Worm (Caenorhabditis elegans) whole organism, early embryonic: ENCODE data around the gene rpa-1.

ENCODE experiments used
- B0310.2 ChIP-seq: sonication (generic microtip); optimal IDR thresholded peaks from 2 replicates; lab custom pipeline; 2016; ENCODE audit warnings: mild to moderate bottlenecking, missing genetic modification characterization, missing compliant biosample characterization
- F13C5.2 ChIP-seq: sonication (generic microtip); optimal IDR thresholded peaks from 2 replicates; lab custom pipeline; 2017; ENCODE audit warnings: mild to moderate bottlenecking, missing genetic modification characterization, inconsistent platforms, missing compliant biosample characterization
- aly-1 ChIP-seq: sonication (generic microtip); optimal IDR thresholded peaks from 2 replicates; lab custom pipeline; 2016; ENCODE audit warnings: missing genetic modification characterization, missing compliant biosample characterization
- ama-1 ChIP-seq: fragments of 150-350 bp; optimal IDR thresholded peaks from 2 replicates; lab custom pipeline; 2014
- ceh-13 ChIP-seq: fragments of 200-800 bp; sonication (Bioruptor generic); optimal IDR thresholded peaks from 2 replicates; lab custom pipeline; 2018; ENCODE audit warnings: mild to moderate bottlenecking, missing genetic modification characterization, missing compliant biosample characterization
- ceh-36 ChIP-seq: sonication (generic microtip); optimal IDR thresholded peaks from 2 replicates; lab custom pipeline; 2016; ENCODE audit warnings: missing genetic modification characterization, inconsistent platforms, missing compliant biosample characterization
- ets-7 ChIP-seq: sonication (generic microtip); optimal IDR thresholded peaks from 2 replicates; lab custom pipeline; 2016; ENCODE audit warnings: missing genotype, missing genetic modification characterization, missing compliant biosample characterization
- flt-1 ChIP-seq: fragments of 200-800 bp; sonication (Bioruptor generic); IDR thresholded peaks from 2 replicates; pipeline ENCODE4 v1.3.6; 2022; ENCODE audit warnings: missing genetic modification characterization, missing compliant biosample characterization
- hmbx-1 ChIP-seq: sonication (generic microtip); optimal IDR thresholded peaks from 2 replicates; lab custom pipeline; 2016; ENCODE audit warnings: mild to moderate bottlenecking, missing genetic modification characterization, missing compliant biosample characterization
- hmg-4 ChIP-seq: fragments of 200-800 bp; sonication (Bioruptor generic); optimal IDR thresholded peaks from 2 replicates; lab custom pipeline; 2018; ENCODE audit warnings: mild to moderate bottlenecking, missing genetic modification characterization, missing compliant biosample characterization
- hnd-1 ChIP-seq: sonication (generic microtip); optimal IDR thresholded peaks from 2 replicates; lab custom pipeline; 2016; ENCODE audit warnings: missing genetic modification characterization, missing compliant biosample characterization
- pes-1 ChIP-seq: fragments of 200-800 bp; sonication (Bioruptor generic); IDR thresholded peaks from 2 replicates; pipeline ENCODE4 v1.3.6; 2022; ENCODE audit warnings: missing genetic modification reagents, missing genetic modification characterization, missing compliant biosample characterization
- scrt-1 ChIP-seq: fragments of 200-800 bp; sonication (Bioruptor generic); IDR thresholded peaks from 2 replicates; pipeline ENCODE4 v1.3.6; 2022; ENCODE audit warnings: missing genetic modification characterization, missing compliant biosample characterization
- sea-1 ChIP-seq: fragments of 200-800 bp; sonication (Bioruptor generic); conservative IDR thresholded peaks from 2 replicates; pipeline ENCODE4 v1.3.6; 2022; ENCODE audit warnings: missing genetic modification characterization, missing compliant biosample characterization
- tbx-11 ChIP-seq: fragments of 200-800 bp; sonication (Bioruptor generic); IDR thresholded peaks from 2 replicates; pipeline ENCODE4 v1.3.6; 2022; ENCODE audit warnings: missing genetic modification characterization, missing compliant biosample characterization
- tbx-37 ChIP-seq: fragments of 200-800 bp; sonication (Bioruptor generic); conservative IDR thresholded peaks from 2 replicates; pipeline ENCODE4 v1.3.6; 2022; ENCODE audit warnings: missing genetic modification reagents, missing genetic modification characterization, missing compliant biosample characterization
- tra-4 ChIP-seq: sonication (generic microtip); optimal IDR thresholded peaks from 2 replicates; lab custom pipeline; 2017; ENCODE audit warnings: missing genetic modification characterization, missing compliant biosample characterization

The rpa-1 gene

ce11 chrII:7639036-7639435, 25.3 kb upstream of the rpa-1 start:
- TF ChIP-seq ets-7 (no peak), B0310.2 (no peak), tbx-11 (GFP tag; lab: Robert Waterston, UW) (no peak), ceh-36 (tag; lab: Kevin White, UChicago) (no peak), aly-1 (no peak), hmg-4 (GFP tag; lab: Kevin White, UChicago) (no peak), F13C5.2 (tag; lab: Kevin White, UChicago) (no peak), hmbx-1 (tag; lab: Kevin White, UChicago) (no peak), ceh-13 (no peak), tbx-37 (GFP tag; lab: Robert Waterston, UW) (no peak)

- TF ChIP-seq tra-4 (tag; lab: Kevin White, UChicago) (no peak), scrt-1 (GFP tag; lab: Robert Waterston, UW) (no peak), ama-1 (lab: Kevin White, UChicago) (no peak), sea-1 (GFP tag; lab: Robert Waterston, UW) (no peak), ets-7 (no peak), aly-1 (no peak), B0310.2 (no peak), ceh-13 (no peak), tbx-37 (GFP tag; lab: Robert Waterston, UW) (no peak), hmbx-1 (tag; lab: Kevin White, UChicago) (no peak), F13C5.2 (tag; lab: Kevin White, UChicago) (no peak), tbx-11 (GFP tag; lab: Robert Waterston, UW) (no peak), ceh-36 (tag; lab: Kevin White, UChicago) (no peak), hmg-4 (GFP tag; lab: Kevin White, UChicago) (no peak), pes-1 (GFP tag; lab: Robert Waterston, UW) (no peak)
Observed at ce11 chrII:7640161-7640841, 24.1 kb upstream of the rpa-1 start.

ce11 chrII:7642016-7642653, 22.2 kb upstream of the rpa-1 start:
- TF ChIP-seq B0310.2, result no peak
- TF ChIP-seq ama-1 (lab: Kevin White, UChicago), result no peak
- TF ChIP-seq pes-1 (GFP tag; lab: Robert Waterston, UW), result no peak

- TF ChIP-seq hmg-4 (GFP tag; lab: Kevin White, UChicago) (no peak), F13C5.2 (tag; lab: Kevin White, UChicago) (no peak), flt-1 (GFP tag; lab: Robert Waterston, UW) (no peak), pes-1 (GFP tag; lab: Robert Waterston, UW) (no peak)
Observed at ce11 chrII:7643214-7643613, 21.2 kb upstream of the rpa-1 start.

- TF ChIP-seq ama-1 (lab: Kevin White, UChicago), result no peak
- no peak for TF ChIP-seq hmg-4 (GFP tag; lab: Kevin White, UChicago)
- no peak for TF ChIP-seq F13C5.2 (tag; lab: Kevin White, UChicago)
- TF ChIP-seq pes-1 (GFP tag; lab: Robert Waterston, UW), result no peak
- no peak for TF ChIP-seq hmbx-1 (tag; lab: Kevin White, UChicago)
- no peak for TF ChIP-seq hnd-1 (tag; lab: Kevin White, UChicago)
- TF ChIP-seq ceh-13, result no peak
- TF ChIP-seq tbx-11 (GFP tag; lab: Robert Waterston, UW), result no peak
- no peak for TF ChIP-seq ceh-36 (tag; lab: Kevin White, UChicago)
- no peak for TF ChIP-seq B0310.2
- TF ChIP-seq sea-1 (GFP tag; lab: Robert Waterston, UW), result no peak
- TF ChIP-seq scrt-1 (GFP tag; lab: Robert Waterston, UW), result no peak
- TF ChIP-seq aly-1, result no peak
Observed at ce11 chrII:7651171-7651570, 13.2 kb upstream of the rpa-1 start, which contains the start of gene pde-4. Gene pde-4, minus strand, starts transcription at chrII:7651246.

- TF ChIP-seq tbx-37 (GFP tag; lab: Robert Waterston, UW) (no peak), aly-1 (no peak), ets-7 (no peak), hnd-1 (tag; lab: Kevin White, UChicago) (no peak), B0310.2 (no peak), ceh-13 (no peak), hmbx-1 (tag; lab: Kevin White, UChicago) (no peak), F13C5.2 (tag; lab: Kevin White, UChicago) (no peak), hmg-4 (GFP tag; lab: Kevin White, UChicago) (no peak), sea-1 (GFP tag; lab: Robert Waterston, UW) (no peak), tbx-11 (GFP tag; lab: Robert Waterston, UW) (no peak), ceh-36 (tag; lab: Kevin White, UChicago) (no peak), flt-1 (GFP tag; lab: Robert Waterston, UW) (no peak), scrt-1 (GFP tag; lab: Robert Waterston, UW) (no peak), ama-1 (lab: Kevin White, UChicago) (no peak)
Observed at ce11 chrII:7662008-7662686, 2.2 kb upstream of the rpa-1 start, which contains the start of gene alfa-1. Gene alfa-1, minus strand, starts transcription at chrII:7662522.

ce11 chrII:7663028-7663427, 1.4 kb upstream of the rpa-1 start:
- TF ChIP-seq ceh-13, result no peak
- TF ChIP-seq aly-1, result no peak
- TF ChIP-seq pes-1 (GFP tag; lab: Robert Waterston, UW), result no peak
- no peak for TF ChIP-seq B0310.2
- TF ChIP-seq tbx-37 (GFP tag; lab: Robert Waterston, UW), result no peak
- no peak for TF ChIP-seq hnd-1 (tag; lab: Kevin White, UChicago)
- TF ChIP-seq sea-1 (GFP tag; lab: Robert Waterston, UW), result no peak
- no peak for TF ChIP-seq tbx-11 (GFP tag; lab: Robert Waterston, UW)
- TF ChIP-seq flt-1 (GFP tag; lab: Robert Waterston, UW), result no peak
- TF ChIP-seq hmbx-1 (tag; lab: Kevin White, UChicago), result no peak
- no peak for TF ChIP-seq scrt-1 (GFP tag; lab: Robert Waterston, UW)
- no peak for TF ChIP-seq ets-7
- no peak for TF ChIP-seq hmg-4 (GFP tag; lab: Kevin White, UChicago)
- TF ChIP-seq ama-1 (lab: Kevin White, UChicago), result no peak
- no peak for TF ChIP-seq ceh-36 (tag; lab: Kevin White, UChicago)
- TF ChIP-seq F13C5.2 (tag; lab: Kevin White, UChicago), result no peak
- TF ChIP-seq tra-4 (tag; lab: Kevin White, UChicago), result no peak
